Worm (Caenorhabditis elegans): ENCODE measurements around the gene F38C2.7.

Gene F38C2.7

ce11 chrIV:16277902-16278301 is 711 bp upstream of the F38C2.7 start, which contains the start of gene ccch-2:
TSS of gene ccch-2 (plus strand) at chrIV:16278202.
- TF ChIP-seq nhr-11 (tag; optimal IDR thresholded peaks at IDR 0.05) (no peak), elt-1 (tag; optimal IDR thresholded peaks at IDR 0.05) (no peak), zag-1 (tag; optimal IDR thresholded peaks at IDR 0.05) (no peak), skn-1 (tag; optimal IDR thresholded peaks at IDR 0.05) (no peak), F13H6.1 (tag; optimal IDR thresholded peaks at IDR 0.05) (no peak), ztf-11 (tag; optimal IDR thresholded peaks at IDR 0.05) (no peak), lin-39 (tag; optimal IDR thresholded peaks at IDR 0.05) (no peak), nhr-21 (tag; optimal IDR thresholded peaks at IDR 0.05) (no peak)

DNA sequence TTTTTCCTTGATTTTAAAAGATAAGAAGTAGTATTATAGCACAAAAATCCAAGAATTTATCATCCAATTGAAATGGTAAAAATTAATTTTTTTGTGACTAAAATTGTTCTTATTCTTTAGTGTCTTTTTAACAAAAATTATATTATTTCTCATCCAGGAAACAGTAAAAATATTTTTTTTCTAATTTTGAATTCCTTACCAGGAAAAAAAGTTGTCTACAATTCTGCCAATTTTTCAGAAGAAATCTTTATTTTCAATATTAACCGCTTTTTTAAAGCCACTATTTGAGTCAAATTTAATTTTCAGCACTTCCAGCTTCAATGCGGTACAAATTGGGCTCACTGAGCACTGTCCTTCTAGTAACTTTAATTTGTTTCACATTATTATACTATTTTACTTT is 6.2 kb downstream of the F38C2.7 start, which contains the start of gene F38C2.4:
F38C2.4 (plus strand) TSS at position 301 of the 400 bp plus-strand sequence.
- TF ChIP-seq crh-2 (tag; optimal IDR thresholded peaks at IDR 0.05) (no peak), sem-4 (tag; optimal IDR thresholded peaks at IDR 0.05) (no peak), lsy-2 (tag; optimal IDR thresholded peaks at IDR 0.05) (no peak), egl-27 (tag; optimal IDR thresholded peaks at IDR 0.05) (no peak), ceh-16 (tag; optimal IDR thresholded peaks at IDR 0.05) (no peak)

DNA sequence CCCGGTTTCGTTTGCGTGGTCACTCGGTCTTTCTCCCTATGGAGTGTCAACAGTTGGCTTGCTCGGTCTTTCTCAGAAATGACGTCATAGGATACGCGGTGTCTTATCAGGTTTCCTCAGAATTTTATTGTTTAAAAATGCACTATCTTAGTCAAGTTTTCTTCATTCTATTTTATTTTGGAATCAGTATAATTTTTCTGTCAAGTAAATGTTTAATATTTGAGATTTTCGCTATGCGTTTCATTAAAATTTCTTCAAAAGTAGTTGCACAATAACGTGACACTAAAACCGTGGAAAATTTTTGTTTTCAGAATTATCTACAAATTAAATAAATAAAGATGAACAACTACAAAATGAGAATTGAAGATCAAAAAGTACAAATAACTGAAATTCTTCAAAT is 19.9 kb downstream of the F38C2.7 start, which contains the start of gene hlh-31:
hlh-31 (plus strand) TSS at position 301 of the 400 bp plus-strand sequence.
- no peak for TF ChIP-seq lin-11 (tag; optimal IDR thresholded peaks at IDR 0.05)
- peak; percentile 6 for TF ChIP-seq unc-55 (GFP tag; optimal IDR thresholded peaks at IDR 0.05)
- no peak for TF ChIP-seq nhr-77 (tag; optimal IDR thresholded peaks at IDR 0.05)

ce11 chrIV:16254464-16254863 is 22.7 kb downstream of the F38C2.7 start, which contains the start of gene hlh-17:
TSS of gene hlh-17 (plus strand) at chrIV:16254764.
- no peak for TF ChIP-seq unc-55 (GFP tag; optimal IDR thresholded peaks at IDR 0.05)
- TF ChIP-seq snpc-4 (tag; optimal IDR thresholded peaks at IDR 0.05), result no peak
- no peak for TF ChIP-seq Y55F3AM.14 (GFP tag; optimal IDR thresholded peaks at IDR 0.05)
- TF ChIP-seq mdl-1 (tag; optimal IDR thresholded peaks at IDR 0.05), result no peak
- no peak for TF ChIP-seq skn-1 (tag; optimal IDR thresholded peaks at IDR 0.05)
- no peak for TF ChIP-seq R02D3.7 (tag; optimal IDR thresholded peaks at IDR 0.05)
- no peak for TF ChIP-seq unc-39 (tag; optimal IDR thresholded peaks at IDR 0.05)
- TF ChIP-seq egl-27 (tag; optimal IDR thresholded peaks at IDR 0.05), result no peak
- TF ChIP-seq mab-5 (tag; optimal IDR thresholded peaks at IDR 0.05), result no peak
- no peak for TF ChIP-seq lin-39 (tag; optimal IDR thresholded peaks at IDR 0.05)
- no peak for TF ChIP-seq nhr-6 (tag; optimal IDR thresholded peaks at IDR 0.05)

DNA sequence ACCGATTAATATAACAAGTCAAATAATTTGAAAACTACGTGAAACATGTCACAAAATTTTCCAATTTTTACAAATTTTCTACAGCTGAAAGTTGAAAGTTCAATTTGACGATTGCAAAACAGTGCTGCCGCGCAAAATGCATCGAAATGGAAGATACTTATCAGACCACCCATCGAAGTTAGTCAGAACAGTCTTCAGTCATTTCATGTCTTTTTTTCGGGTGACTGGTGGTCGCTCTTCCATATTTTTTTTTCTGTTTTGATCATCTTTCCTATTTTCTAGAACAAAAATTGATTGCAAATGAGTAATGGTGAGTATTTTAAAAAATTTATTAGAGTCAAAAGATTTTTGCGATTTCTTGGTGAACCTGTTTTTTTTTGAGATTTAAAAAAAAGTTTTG is 30.1 kb downstream of the F38C2.7 start, which contains the start of gene F38C2.1:
F38C2.1 (plus strand) TSS at position 301 of the 400 bp plus-strand sequence.
- TF ChIP-seq ztf-1 (GFP tag; conservative IDR thresholded peaks at IDR 0.05) (no peak), unc-39 (tag; optimal IDR thresholded peaks at IDR 0.05) (no peak)

DNA sequence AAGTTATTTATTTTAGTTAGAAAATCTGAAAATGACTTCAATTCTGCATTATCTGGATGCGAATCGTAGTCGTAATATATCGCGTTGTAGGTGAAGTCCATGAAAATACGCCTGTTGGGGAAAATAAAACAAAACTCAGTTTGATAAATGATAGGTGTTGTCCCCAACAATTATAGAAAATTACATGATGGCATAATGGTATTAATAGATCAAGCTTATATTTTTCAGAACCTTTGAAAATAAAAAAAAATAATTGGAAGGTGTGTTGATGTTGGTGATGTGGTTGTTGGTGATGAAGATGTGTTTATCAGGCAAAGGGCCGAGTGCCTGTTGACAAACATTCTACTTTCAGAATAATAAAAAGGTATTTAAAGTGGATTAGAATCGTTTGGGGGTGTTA is 38.6 kb downstream of the F38C2.7 start, which contains the start of gene srw-61:
srw-61 (minus strand) TSS at position 101 of the 400 bp plus-strand sequence.
- TF ChIP-seq skn-1 (tag; optimal IDR thresholded peaks at IDR 0.05) (no peak), nhr-23 (tag; optimal IDR thresholded peaks at IDR 0.05) (no peak)

ce11 chrIV:16236827-16237226 is 40.4 kb downstream of the F38C2.7 start:
- TF ChIP-seq ama-1 (optimal IDR thresholded peaks at IDR 0.05) (no peak), nhr-23 (tag; optimal IDR thresholded peaks at IDR 0.05) (no peak), gmeb-1 (tag; optimal IDR thresholded peaks at IDR 0.05) (no peak), elt-3 (tag; optimal IDR thresholded peaks at IDR 0.05) (no peak), sem-4 (tag; optimal IDR thresholded peaks at IDR 0.05) (no peak), R02D3.7 (tag; optimal IDR thresholded peaks at IDR 0.05) (no peak), aly-2 (tag; optimal IDR thresholded peaks at IDR 0.05) (no peak), mdl-1 (tag; optimal IDR thresholded peaks at IDR 0.05) (no peak)

- TF ChIP-seq unc-39 (tag; optimal IDR thresholded peaks at IDR 0.05) (no peak), zag-1 (tag; optimal IDR thresholded peaks at IDR 0.05) (no peak), nhr-10 (tag; optimal IDR thresholded peaks at IDR 0.05) (no peak), elt-1 (tag; optimal IDR thresholded peaks at IDR 0.05) (no peak), lin-39 (tag; optimal IDR thresholded peaks at IDR 0.05) (no peak), unc-62 (GFP tag; optimal IDR thresholded peaks at IDR 0.05) (no peak), nhr-237 (tag; optimal IDR thresholded peaks at IDR 0.05) (no peak), ceh-16 (tag; optimal IDR thresholded peaks at IDR 0.05) (no peak), mab-5 (tag; optimal IDR thresholded peaks at IDR 0.05) (no peak), mbf-1 (tag; optimal IDR thresholded peaks at IDR 0.05) (no peak), nhr-12 (tag; optimal IDR thresholded peaks at IDR 0.05) (no peak), aly-2 (tag; optimal IDR thresholded peaks at IDR 0.05) (no peak), mdl-1 (tag; optimal IDR thresholded peaks at IDR 0.05) (no peak), nhr-11 (tag; optimal IDR thresholded peaks at IDR 0.05) (no peak), blmp-1 (tag; optimal IDR thresholded peaks at IDR 0.05; ENCODE audit: insufficient read depth) (no peak), ZK546.5 (tag; optimal IDR thresholded peaks at IDR 0.05) (no peak), nhr-6 (tag; optimal IDR thresholded peaks at IDR 0.05) (no peak), lsy-2 (tag; optimal IDR thresholded peaks at IDR 0.05) (no peak)
These were observed 44.2 kb downstream of the F38C2.7 start, which contains the start of the genes hpa-1 and irld-39 for ce11 chrIV:16233028-16233427. TSS of gene hpa-1 (minus strand) at chrIV:16233128. TSS of gene irld-39 (plus strand) at chrIV:16233148.

Data from whole organism, L2 larva.